Fruit fly (Drosophila melanogaster) whole organism, embryonic: ENCODE measurements around the gene CG32137.

Experiments used
- CG10431 ChIP-seq: fragments of 200-800 bp; sonication (Bioruptor generic); optimal IDR thresholded peaks from 3 replicates; lab custom pipeline; 2018; ENCODE audit warnings: missing biosample characterization, mild to moderate bottlenecking, missing genetic modification characterization
- CG10543 ChIP-seq: fragments of 200-800 bp; sonication (Bioruptor generic); optimal IDR thresholded peaks from 3 replicates; lab custom pipeline; 2017; ENCODE audit warnings: missing biosample characterization, mild to moderate bottlenecking, missing genetic modification characterization, moderate library complexity
- CG10979 ChIP-seq: fragments of 200-800 bp; sonication (Bioruptor generic); optimal IDR thresholded peaks from 2 replicates; lab custom pipeline; 2018; ENCODE audit warnings: missing biosample characterization, mild to moderate bottlenecking, missing genetic modification characterization, moderate library complexity
- CG11456 ChIP-seq: fragments of 200-800 bp; sonication (Bioruptor generic); IDR thresholded peaks from 3 replicates; pipeline ENCODE4 v1.3.6; 2022; ENCODE audit warnings: missing biosample characterization, missing genetic modification characterization
- CG11504 ChIP-seq: fragments of 200-800 bp; sonication (Bioruptor generic); optimal IDR thresholded peaks from 3 replicates; lab custom pipeline; 2019; ENCODE audit warnings: missing biosample characterization, mild to moderate bottlenecking, missing genetic modification characterization, moderate library complexity
- CG13123 ChIP-seq: fragments of 200-800 bp; sonication (Bioruptor generic); optimal IDR thresholded peaks from 2 replicates; lab custom pipeline; 2016; ENCODE audit warnings: missing biosample characterization, missing genetic modification characterization
- CG13287 ChIP-seq: fragments of 200-800 bp; sonication (Bioruptor generic); IDR thresholded peaks from 2 replicates; pipeline ENCODE4 v1.3.6; 2022; ENCODE audit warnings: missing biosample characterization, missing genetic modification characterization; ENCODE audit not compliant: partially characterized antibody
- CG15601 ChIP-seq: fragments of 200-800 bp; sonication (Bioruptor generic); optimal IDR thresholded peaks from 3 replicates; lab custom pipeline; 2019; ENCODE audit warnings: missing biosample characterization, mild to moderate bottlenecking, missing genetic modification characterization, moderate library complexity
- CG17568 ChIP-seq: fragments of 200-800 bp; sonication (Bioruptor generic); optimal IDR thresholded peaks from 2 replicates; lab custom pipeline; 2018; ENCODE audit warnings: missing biosample characterization, mild to moderate bottlenecking, missing genetic modification characterization, moderate library complexity
- CG17612 ChIP-seq: fragments of 200-800 bp; sonication (Bioruptor generic); IDR thresholded peaks from 2 replicates; pipeline ENCODE4 v1.3.6; 2022; ENCODE audit warnings: missing biosample characterization, missing genetic modification characterization
- CG1832 ChIP-seq: fragments of 200-800 bp; sonication (Bioruptor generic); optimal IDR thresholded peaks from 2 replicates; lab custom pipeline; 2017; ENCODE audit warnings: missing biosample characterization, mild to moderate bottlenecking, missing genetic modification characterization, inconsistent platforms
- CG32772 ChIP-seq: fragments of 200-800 bp; sonication (Bioruptor generic); IDR thresholded peaks from 2 replicates; pipeline ENCODE4 v1.3.6; 2022; ENCODE audit warnings: missing biosample characterization, missing genetic modification characterization
- CG33557 ChIP-seq: fragments of 200-800 bp; sonication (Bioruptor generic); optimal IDR thresholded peaks from 2 replicates; lab custom pipeline; 2019; ENCODE audit warnings: missing biosample characterization, mild to moderate bottlenecking, missing genetic modification characterization, moderate library complexity
- CG3407 ChIP-seq: fragments of 200-800 bp; sonication (Bioruptor generic); optimal IDR thresholded peaks from 2 replicates; lab custom pipeline; 2018; ENCODE audit warnings: missing biosample characterization, mild to moderate bottlenecking, missing genetic modification characterization
- CG6272 ChIP-seq: fragments of 200-800 bp; sonication (Bioruptor generic); IDR thresholded peaks from 2 replicates; pipeline ENCODE4 v1.3.6; 2022; ENCODE audit warnings: missing biosample characterization, missing genetic modification characterization
- CG8478 ChIP-seq: fragments of >200 bp; optimal IDR thresholded peaks from 2 replicates; lab custom pipeline; 2018
- CG9215 ChIP-seq: fragments of 200-800 bp; sonication (Bioruptor generic); IDR thresholded peaks from 2 replicates; pipeline ENCODE4 v1.3.6; 2022; ENCODE audit warnings: missing biosample characterization, missing genetic modification characterization
- CG9817 ChIP-seq: fragments of 200-800 bp; sonication (Bioruptor generic); optimal IDR thresholded peaks from 2 replicates; lab custom pipeline; 2018; ENCODE audit warnings: missing biosample characterization, mild to moderate bottlenecking, missing genetic modification characterization, moderate library complexity
- D19A ChIP-seq: fragments of 200-800 bp; optimal IDR thresholded peaks from 3 replicates; lab custom pipeline; 2019; ENCODE audit warnings: missing biosample characterization, mild to moderate bottlenecking, missing genetic modification characterization, moderate library complexity
- Dip3 ChIP-seq: fragments of 200-800 bp; sonication (Bioruptor generic); optimal IDR thresholded peaks from 3 replicates; lab custom pipeline; 2016; ENCODE audit warnings: missing biosample characterization, missing genetic modification characterization
- Dref ChIP-seq: fragments of 200-800 bp; sonication (Bioruptor generic); IDR thresholded peaks from 2 replicates; pipeline ENCODE4 v1.3.6; 2022; ENCODE audit warnings: missing biosample characterization, missing genetic modification characterization
- Gsc ChIP-seq: fragments of 200-800 bp; sonication (Bioruptor generic); IDR thresholded peaks from 2 replicates; pipeline ENCODE4 v1.3.6; 2022; ENCODE audit warnings: missing biosample characterization, missing genetic modification characterization
- H15 ChIP-seq: fragments of 200-800 bp; sonication (Bioruptor generic); IDR thresholded peaks from 3 replicates; pipeline ENCODE4 v1.3.6; 2022; ENCODE audit warnings: missing biosample characterization, missing genetic modification characterization
- HHEX ChIP-seq: fragments of 200-800 bp; sonication (Bioruptor generic); optimal IDR thresholded peaks from 3 replicates; lab custom pipeline; 2017; ENCODE audit warnings: missing biosample characterization, mild to moderate bottlenecking, missing genetic modification characterization, missing genetic modification reagents
- HLH4C ChIP-seq: fragments of 200-800 bp; sonication (Bioruptor generic); IDR thresholded peaks from 3 replicates; pipeline ENCODE4 v1.3.6; 2022; ENCODE audit warnings: missing biosample characterization, missing genetic modification characterization; ENCODE audit not compliant: partially characterized antibody
- Hr51 ChIP-seq, 2 experiments: fragments of 200-800 bp; sonication (Bioruptor generic); optimal IDR thresholded peaks; 2 replicates in 1 of 2; 3 replicates in 1 of 2; lab custom pipeline; 2016 to 2018; ENCODE audit warnings: missing biosample characterization in 2 of 2, missing genetic modification characterization in 2 of 2, mild to moderate bottlenecking in 1 of 2, moderate library complexity in 1 of 2
- Jarid2 ChIP-seq: fragments of 200-800 bp; sonication (Bioruptor generic); optimal IDR thresholded peaks from 3 replicates; lab custom pipeline; 2017; ENCODE audit warnings: mild to moderate bottlenecking, missing biosample characterization, missing genetic modification reagents, missing genetic modification characterization
- MESR4 ChIP-seq: fragments of 200-800 bp; sonication (Bioruptor generic); optimal IDR thresholded peaks from 2 replicates; lab custom pipeline; 2018; ENCODE audit warnings: missing biosample characterization, mild to moderate bottlenecking, missing genetic modification characterization, moderate library complexity
- Ravus ChIP-seq: fragments of 200-800 bp; sonication (Bioruptor generic); IDR thresholded peaks from 2 replicates; pipeline ENCODE4 v1.3.6; 2022; ENCODE audit warnings: missing biosample characterization, missing genetic modification characterization
- Sox100B ChIP-seq: fragments of 200-800 bp; sonication (Bioruptor generic); optimal IDR thresholded peaks from 3 replicates; lab custom pipeline; 2018; ENCODE audit warnings: missing biosample characterization, mild to moderate bottlenecking, missing genetic modification characterization
- Spps ChIP-seq: fragments of 200-800 bp; sonication (Bioruptor generic); optimal IDR thresholded peaks from 2 replicates; lab custom pipeline; 2018; ENCODE audit warnings: missing biosample characterization, mild to moderate bottlenecking, missing genetic modification characterization
- Vsx1 ChIP-seq: fragments of 200-800 bp; sonication (Bioruptor generic); optimal IDR thresholded peaks from 2 replicates; lab custom pipeline; 2017; ENCODE audit warnings: missing biosample characterization, mild to moderate bottlenecking, missing genetic modification characterization, missing genetic modification reagents
- YL-1 ChIP-seq: fragments of 200-800 bp; sonication (Bioruptor generic); optimal IDR thresholded peaks from 3 replicates; lab custom pipeline; 2017; ENCODE audit warnings: missing biosample characterization, mild to moderate bottlenecking, missing genetic modification characterization
- bowl ChIP-seq: fragments of 200-800 bp; sonication (Bioruptor generic); IDR thresholded peaks from 2 replicates; pipeline ENCODE4 v1.3.6; 2022; ENCODE audit warnings: missing biosample characterization, missing genetic modification characterization
- cg ChIP-seq: fragments of 200-800 bp; sonication (Bioruptor generic); optimal IDR thresholded peaks from 3 replicates; lab custom pipeline; 2019; ENCODE audit warnings: missing biosample characterization, mild to moderate bottlenecking, missing genetic modification characterization, moderate library complexity
- croc ChIP-seq: fragments of 200-800 bp; sonication (Bioruptor generic); conservative IDR thresholded peaks from 3 replicates; pipeline ENCODE4 v1.3.6; 2022; ENCODE audit warnings: missing biosample characterization, missing genetic modification characterization
- dimm ChIP-seq: fragments of 200-800 bp; sonication (Bioruptor generic); IDR thresholded peaks from 2 replicates; pipeline ENCODE4 v1.3.6; 2022; ENCODE audit warnings: missing biosample characterization, missing genetic modification characterization
- fru ChIP-seq: fragments of >200 bp; optimal IDR thresholded peaks from 2 replicates; lab custom pipeline; 2017
- fu2 ChIP-seq: fragments of 200-800 bp; sonication (Bioruptor generic); optimal IDR thresholded peaks from 2 replicates; lab custom pipeline; 2016; ENCODE audit warnings: missing biosample characterization, missing genetic modification characterization
- hbn ChIP-seq: fragments of 200-800 bp; sonication (Bioruptor generic); IDR thresholded peaks from 2 replicates; pipeline ENCODE4 v1.3.6; 2022; ENCODE audit warnings: missing biosample characterization, missing genetic modification characterization; ENCODE audit not compliant: partially characterized antibody
- ind ChIP-seq: fragments of 200-800 bp; sonication (Bioruptor generic); optimal IDR thresholded peaks from 3 replicates; lab custom pipeline; 2016; ENCODE audit warnings: missing biosample characterization, missing genetic modification characterization
- jumu ChIP-seq: fragments of 200-800 bp; sonication (Bioruptor generic); optimal IDR thresholded peaks from 3 replicates; lab custom pipeline; 2016; ENCODE audit warnings: missing biosample characterization, missing genetic modification characterization
- lilli ChIP-seq: fragments of 200-800 bp; sonication (Bioruptor generic); optimal IDR thresholded peaks from 3 replicates; lab custom pipeline; 2016; ENCODE audit warnings: missing biosample characterization, missing genetic modification characterization
- nmo ChIP-seq: fragments of 200-800 bp; sonication (Bioruptor generic); optimal IDR thresholded peaks from 2 replicates; lab custom pipeline; 2018; ENCODE audit warnings: missing biosample characterization, mild to moderate bottlenecking, missing genetic modification characterization, moderate library complexity
- oc ChIP-seq: fragments of 200-800 bp; sonication (Bioruptor generic); optimal IDR thresholded peaks from 2 replicates; lab custom pipeline; 2018; ENCODE audit warnings: missing biosample characterization, mild to moderate bottlenecking, missing genetic modification characterization, moderate library complexity
- pnt ChIP-seq: fragments of 200-800 bp; sonication (Bioruptor generic); optimal IDR thresholded peaks from 3 replicates; lab custom pipeline; 2016; ENCODE audit warnings: missing biosample characterization, missing genetic modification characterization
- row ChIP-seq: fragments of 200-800 bp; sonication (Bioruptor generic); IDR thresholded peaks from 3 replicates; pipeline ENCODE4 v1.3.6; 2022; ENCODE audit warnings: missing biosample characterization, missing genetic modification characterization
- scrt ChIP-seq: fragments of 200-800 bp; sonication (Bioruptor generic); optimal IDR thresholded peaks from 2 replicates; lab custom pipeline; 2018; ENCODE audit warnings: missing biosample characterization, mild to moderate bottlenecking, missing genetic modification characterization, moderate library complexity
- sug ChIP-seq: fragments of 200-800 bp; optimal IDR thresholded peaks from 2 replicates; lab custom pipeline; 2019; ENCODE audit warnings: missing biosample characterization, mild to moderate bottlenecking, missing genetic modification characterization, moderate library complexity
- tgo ChIP-seq: fragments of 200-800 bp; sonication (Bioruptor generic); IDR thresholded peaks from 3 replicates; pipeline ENCODE4 v1.3.6; 2022; ENCODE audit warnings: missing biosample characterization, missing genetic modification characterization
- unpg ChIP-seq: fragments of 200-800 bp; sonication (Bioruptor generic); optimal IDR thresholded peaks from 3 replicates; lab custom pipeline; 2018; ENCODE audit warnings: missing biosample characterization, mild to moderate bottlenecking, missing genetic modification characterization, moderate library complexity

CG32137 gene

DNA sequence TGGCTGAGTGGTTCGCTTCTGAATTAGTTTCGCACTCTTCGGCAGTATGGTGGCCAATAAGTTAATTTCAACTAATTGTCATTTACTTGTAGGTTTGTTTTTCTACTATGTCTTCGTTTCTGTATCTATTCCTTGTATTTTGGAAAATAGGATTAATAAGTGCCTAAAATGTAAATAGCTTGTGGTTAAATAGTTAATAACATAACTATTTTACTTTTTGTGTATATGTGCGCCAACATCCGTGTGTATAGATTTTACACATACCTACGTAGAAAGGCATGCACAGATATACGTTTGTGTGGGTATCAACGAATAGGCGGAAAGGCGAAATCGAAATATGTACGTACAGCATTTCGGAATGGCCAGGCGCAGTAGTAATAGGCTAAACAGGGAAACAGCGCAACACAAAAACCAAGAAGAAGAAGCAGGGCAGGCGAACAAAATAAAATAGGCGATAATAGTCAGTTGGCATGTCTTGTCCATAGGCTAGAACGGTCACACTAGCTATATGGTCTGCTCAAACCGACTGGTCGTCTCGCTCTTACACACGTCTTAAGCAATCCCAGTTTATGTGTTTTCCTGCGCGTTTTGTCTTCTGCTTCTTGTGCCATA lies 63.6 kb downstream of the CG32137 start (continued):
- TF ChIP-seq Hr51 (GFP tag; optimal IDR thresholded peaks at IDR 0.05; lab: Kevin White, UChicago) (peak in 1 of 2 experiments; percentile 13), Ravus (GFP tag; lab: Robert Waterston, UW) (no peak), ind (GFP tag; lab: Kevin White, UChicago) (no peak), Sox100B (GFP tag; lab: Kevin White, UChicago) (no peak), CG6272 (GFP tag; lab: Robert Waterston, UW) (no peak), CG9817 (tag; lab: Kevin White, UChicago) (no peak), HHEX (GFP tag; lab: Kevin White, UChicago) (no peak), CG17568 (GFP tag; lab: Kevin White, UChicago) (no peak), CG11504 (no peak), Vsx1 (no peak), unpg (no peak), CG9215 (GFP tag; lab: Robert Waterston, UW) (no peak), scrt (no peak), row (GFP tag; lab: Robert Waterston, UW) (peak; percentile 16; the same call in 1 of the 3 replicates), Dref (GFP tag; lab: Robert Waterston, UW) (0 out of 2 replicates have a peak, but pooled peaks have one; percentile 1), Spps (tag; lab: Kevin White, UChicago) (no peak), Gsc (GFP tag; lab: Robert Waterston, UW) (no peak), CG17612 (GFP tag; lab: Robert Waterston, UW) (no peak), lilli (GFP tag; lab: Kevin White, UChicago) (no peak), fru (lab: Kevin White, UChicago) (no peak), oc (tag; lab: Kevin White, UChicago) (peak; percentile 72), pnt (GFP tag; lab: Kevin White, UChicago) (no peak), CG3407 (GFP tag; lab: Kevin White, UChicago) (no peak), croc (no peak), CG10431 (GFP tag; lab: Kevin White, UChicago) (no peak), H15 (GFP tag; lab: Robert Waterston, UW) (no peak), CG1832 (peak; percentile 62), HLH4C (GFP tag; lab: Robert Waterston, UW) (no peak), CG10543 (GFP tag; lab: Kevin White, UChicago) (peak; percentile 66), fu2 (GFP tag; lab: Kevin White, UChicago) (no peak), Dip3 (no peak), dimm (no peak), bowl (no peak), CG33557 (GFP tag; lab: Kevin White, UChicago) (no peak), sug (tag; lab: Kevin White, UChicago) (peak; percentile 19), CG13123 (no peak), CG8478 (lab: Kevin White, UChicago) (no peak), CG11456 (GFP tag; lab: Robert Waterston, UW) (no peak), CG13287 (peak; percentile 20; the same call in 1 of the 2 replicates), jumu (GFP tag; lab: Kevin White, UChicago) (no peak), Jarid2 (no peak), D19A (tag; lab: Kevin White, UChicago) (no peak), CG10979 (tag; lab: Kevin White, UChicago) (no peak), YL-1 (GFP tag; lab: Kevin White, UChicago) (no peak), cg (GFP tag; lab: Kevin White, UChicago) (peak; percentile 95), CG15601 (tag; lab: Kevin White, UChicago) (no peak), CG32772 (no peak), tgo (GFP tag; lab: Robert Waterston, UW) (no peak), hbn (GFP tag; lab: Robert Waterston, UW) (no peak), MESR4 (peak; percentile 18), nmo (GFP tag; lab: Kevin White, UChicago) (peak; percentile 33)
